Worm (Caenorhabditis elegans) whole organism, early embryonic: ENCODE data around the gene ZC262.7.

Experiments
- B0310.2 ChIP-seq: sonication (generic microtip); optimal IDR thresholded peaks from 2 replicates; lab custom pipeline; 2016; ENCODE audit warnings: mild to moderate bottlenecking, missing genetic modification characterization, missing compliant biosample characterization
- F13C5.2 ChIP-seq: sonication (generic microtip); optimal IDR thresholded peaks from 2 replicates; lab custom pipeline; 2017; ENCODE audit warnings: mild to moderate bottlenecking, missing genetic modification characterization, inconsistent platforms, missing compliant biosample characterization
- aly-1 ChIP-seq: sonication (generic microtip); optimal IDR thresholded peaks from 2 replicates; lab custom pipeline; 2016; ENCODE audit warnings: missing genetic modification characterization, missing compliant biosample characterization
- ama-1 ChIP-seq: fragments of 150-350 bp; optimal IDR thresholded peaks from 2 replicates; lab custom pipeline; 2014
- ceh-13 ChIP-seq: fragments of 200-800 bp; sonication (Bioruptor generic); optimal IDR thresholded peaks from 2 replicates; lab custom pipeline; 2018; ENCODE audit warnings: mild to moderate bottlenecking, missing genetic modification characterization, missing compliant biosample characterization
- ceh-36 ChIP-seq: sonication (generic microtip); optimal IDR thresholded peaks from 2 replicates; lab custom pipeline; 2016; ENCODE audit warnings: missing genetic modification characterization, inconsistent platforms, missing compliant biosample characterization
- ets-7 ChIP-seq: sonication (generic microtip); optimal IDR thresholded peaks from 2 replicates; lab custom pipeline; 2016; ENCODE audit warnings: missing genotype, missing genetic modification characterization, missing compliant biosample characterization
- flt-1 ChIP-seq: fragments of 200-800 bp; sonication (Bioruptor generic); IDR thresholded peaks from 2 replicates; pipeline ENCODE4 v1.3.6; 2022; ENCODE audit warnings: missing genetic modification characterization, missing compliant biosample characterization
- hmbx-1 ChIP-seq: sonication (generic microtip); optimal IDR thresholded peaks from 2 replicates; lab custom pipeline; 2016; ENCODE audit warnings: mild to moderate bottlenecking, missing genetic modification characterization, missing compliant biosample characterization
- hmg-4 ChIP-seq: fragments of 200-800 bp; sonication (Bioruptor generic); optimal IDR thresholded peaks from 2 replicates; lab custom pipeline; 2018; ENCODE audit warnings: mild to moderate bottlenecking, missing genetic modification characterization, missing compliant biosample characterization
- hnd-1 ChIP-seq: sonication (generic microtip); optimal IDR thresholded peaks from 2 replicates; lab custom pipeline; 2016; ENCODE audit warnings: missing genetic modification characterization, missing compliant biosample characterization
- pes-1 ChIP-seq: fragments of 200-800 bp; sonication (Bioruptor generic); IDR thresholded peaks from 2 replicates; pipeline ENCODE4 v1.3.6; 2022; ENCODE audit warnings: missing genetic modification reagents, missing genetic modification characterization, missing compliant biosample characterization
- scrt-1 ChIP-seq: fragments of 200-800 bp; sonication (Bioruptor generic); IDR thresholded peaks from 2 replicates; pipeline ENCODE4 v1.3.6; 2022; ENCODE audit warnings: missing genetic modification characterization, missing compliant biosample characterization
- sea-1 ChIP-seq: fragments of 200-800 bp; sonication (Bioruptor generic); conservative IDR thresholded peaks from 2 replicates; pipeline ENCODE4 v1.3.6; 2022; ENCODE audit warnings: missing genetic modification characterization, missing compliant biosample characterization
- tbx-11 ChIP-seq: fragments of 200-800 bp; sonication (Bioruptor generic); IDR thresholded peaks from 2 replicates; pipeline ENCODE4 v1.3.6; 2022; ENCODE audit warnings: missing genetic modification characterization, missing compliant biosample characterization
- tbx-37 ChIP-seq: fragments of 200-800 bp; sonication (Bioruptor generic); conservative IDR thresholded peaks from 2 replicates; pipeline ENCODE4 v1.3.6; 2022; ENCODE audit warnings: missing genetic modification reagents, missing genetic modification characterization, missing compliant biosample characterization
- tra-4 ChIP-seq: sonication (generic microtip); optimal IDR thresholded peaks from 2 replicates; lab custom pipeline; 2017; ENCODE audit warnings: missing genetic modification characterization, missing compliant biosample characterization

Gene ZC262.7

ce11 chrIII:8321225-8321624 is 22.9 kb downstream of the ZC262.7 start:
- TF ChIP-seq tbx-11 (GFP tag; lab: Robert Waterston, UW) (no peak), scrt-1 (GFP tag; lab: Robert Waterston, UW) (no peak), hmg-4 (GFP tag; lab: Kevin White, UChicago) (no peak), F13C5.2 (tag; lab: Kevin White, UChicago) (no peak), pes-1 (GFP tag; lab: Robert Waterston, UW) (no peak), ets-7 (no peak), ceh-13 (GFP tag; lab: Kevin White, UChicago) (no peak), ceh-36 (tag; lab: Kevin White, UChicago) (no peak)

- no peak for TF ChIP-seq tbx-37 (GFP tag; lab: Robert Waterston, UW)
- no peak for TF ChIP-seq hmg-4 (GFP tag; lab: Kevin White, UChicago)
- no peak for TF ChIP-seq scrt-1 (GFP tag; lab: Robert Waterston, UW)
- no peak for TF ChIP-seq F13C5.2 (tag; lab: Kevin White, UChicago)
These were observed 24.0 kb downstream of the ZC262.7 start, which contains the start of gene F10E9.10 for ce11 chrIII:8320183-8320582. TSS of gene F10E9.10 (minus strand) at chrIII:8320283.

ce11 chrIII:8319100-8319499 is 25.0 kb downstream of the ZC262.7 start, which contains the start of gene F10E9.11:
TSS of gene F10E9.11 (minus strand) at chrIII:8319260.
- TF ChIP-seq pes-1 (GFP tag; lab: Robert Waterston, UW) (peak; percentile 57; the same call in 1 of the 2 replicates), ceh-13 (GFP tag; lab: Kevin White, UChicago) (no peak), tra-4 (tag; lab: Kevin White, UChicago) (no peak), ets-7 (peak; percentile 50), ceh-36 (tag; lab: Kevin White, UChicago) (no peak), aly-1 (tag; lab: Kevin White, UChicago) (peak; percentile 46), F13C5.2 (tag; lab: Kevin White, UChicago) (peak; percentile 53), hmbx-1 (tag; lab: Kevin White, UChicago) (no peak), B0310.2 (no peak), hmg-4 (GFP tag; lab: Kevin White, UChicago) (peak; percentile 40), ama-1 (no peak), hnd-1 (no peak), scrt-1 (GFP tag; lab: Robert Waterston, UW) (no peak), flt-1 (GFP tag; lab: Robert Waterston, UW) (peak; percentile 64), tbx-37 (GFP tag; lab: Robert Waterston, UW) (peak; percentile 89), tbx-11 (GFP tag; lab: Robert Waterston, UW) (no peak), sea-1 (GFP tag; lab: Robert Waterston, UW) (0 out of 2 replicates have a peak, but pooled peaks have one; percentile 70)

- TF ChIP-seq flt-1 (GFP tag; lab: Robert Waterston, UW) (no peak), hnd-1 (no peak)
These were observed 25.6 kb downstream of the ZC262.7 start, which contains the start of gene sas-4 for ce11 chrIII:8318488-8318887. TSS of gene sas-4 (minus strand) at chrIII:8318588.

ce11 chrIII:8312393-8312792 is 31.7 kb downstream of the ZC262.7 start, which contains the start of gene F10E9.2:
TSS of gene F10E9.2 (plus strand) at chrIII:8312693.
- no peak for TF ChIP-seq ets-7
- TF ChIP-seq tbx-37 (GFP tag; lab: Robert Waterston, UW): no peak
- no peak for TF ChIP-seq tra-4 (tag; lab: Kevin White, UChicago)
- no peak for TF ChIP-seq tbx-11 (GFP tag; lab: Robert Waterston, UW)
- no peak for TF ChIP-seq scrt-1 (GFP tag; lab: Robert Waterston, UW)
- TF ChIP-seq F13C5.2 (tag; lab: Kevin White, UChicago): no peak
- TF ChIP-seq pes-1 (GFP tag; lab: Robert Waterston, UW): no peak
- TF ChIP-seq ceh-13 (GFP tag; lab: Kevin White, UChicago): no peak
- no peak for TF ChIP-seq hmg-4 (GFP tag; lab: Kevin White, UChicago)
- TF ChIP-seq hnd-1: no peak
- no peak for TF ChIP-seq ceh-36 (tag; lab: Kevin White, UChicago)
- no peak for TF ChIP-seq flt-1 (GFP tag; lab: Robert Waterston, UW)
- TF ChIP-seq B0310.2: no peak
- TF ChIP-seq sea-1 (GFP tag; lab: Robert Waterston, UW): no peak
- TF ChIP-seq aly-1 (tag; lab: Kevin White, UChicago): no peak
- no peak for TF ChIP-seq hmbx-1 (tag; lab: Kevin White, UChicago)
- TF ChIP-seq ama-1: no peak

ce11 chrIII:8310239-8311057 is 33.7 kb downstream of the ZC262.7 start, which contains the start of gene F10E9.3:
TSS of gene F10E9.3 (plus strand) at chrIII:8311007.
- TF ChIP-seq flt-1 (GFP tag; lab: Robert Waterston, UW): no peak
- TF ChIP-seq hnd-1: no peak
- TF ChIP-seq ama-1: no peak
- no peak for TF ChIP-seq hmbx-1 (tag; lab: Kevin White, UChicago)
- TF ChIP-seq tbx-37 (GFP tag; lab: Robert Waterston, UW): no peak
- no peak for TF ChIP-seq scrt-1 (GFP tag; lab: Robert Waterston, UW)
- no peak for TF ChIP-seq ets-7
- no peak for TF ChIP-seq ceh-13 (GFP tag; lab: Kevin White, UChicago)
- TF ChIP-seq tra-4 (tag; lab: Kevin White, UChicago): no peak
- TF ChIP-seq pes-1 (GFP tag; lab: Robert Waterston, UW): no peak
- TF ChIP-seq B0310.2: no peak
- TF ChIP-seq tbx-11 (GFP tag; lab: Robert Waterston, UW): no peak
- no peak for TF ChIP-seq sea-1 (GFP tag; lab: Robert Waterston, UW)
- no peak for TF ChIP-seq F13C5.2 (tag; lab: Kevin White, UChicago)
- no peak for TF ChIP-seq hmg-4 (GFP tag; lab: Kevin White, UChicago)
- no peak for TF ChIP-seq ceh-36 (tag; lab: Kevin White, UChicago)
- no peak for TF ChIP-seq aly-1 (tag; lab: Kevin White, UChicago)

- TF ChIP-seq ama-1: no peak
- no peak for TF ChIP-seq pes-1 (GFP tag; lab: Robert Waterston, UW)
- TF ChIP-seq ceh-13 (GFP tag; lab: Kevin White, UChicago): no peak
- no peak for TF ChIP-seq ets-7
- TF ChIP-seq aly-1 (tag; lab: Kevin White, UChicago): no peak
These were observed 35.9 kb downstream of the ZC262.7 start, which contains the start of gene F10E9.4 for ce11 chrIII:8308238-8308637. TSS of gene F10E9.4 (plus strand) at chrIII:8308538.
